Worm (Caenorhabditis elegans): ENCODE results near the gene F45E1.4.

The F45E1.4 gene

DNA sequence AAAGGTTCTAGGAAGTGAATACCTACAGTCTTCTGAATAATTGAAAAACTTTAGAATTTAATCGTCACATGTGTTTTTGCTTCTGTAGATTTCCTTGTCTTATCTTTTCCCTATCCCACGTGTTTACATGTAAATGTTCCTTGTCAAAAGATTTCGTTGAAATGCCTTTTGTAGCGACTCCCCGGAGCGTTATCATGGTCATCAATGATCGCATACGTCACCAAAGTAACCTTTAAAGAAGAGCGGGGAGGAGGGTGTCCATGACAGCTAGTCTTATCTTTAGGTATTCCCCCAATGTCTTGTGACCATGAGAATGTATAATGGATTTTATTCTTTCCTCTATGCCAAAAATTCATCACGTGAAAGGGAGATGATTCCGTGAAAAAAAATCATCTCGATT is 1.1 kb downstream of the F45E1.4 start (continued):
- TF ChIP-seq dve-1 (tag; optimal IDR thresholded peaks at IDR 0.05; ENCODE audit: insufficient read depth) (peak; percentile 95), zag-1 (tag; optimal IDR thresholded peaks at IDR 0.05) (no peak), zfp-3 (GFP tag; conservative IDR thresholded peaks at IDR 0.05) (0 out of 2 replicates have a peak, but pooled peaks have one; percentile 12), gei-8 (GFP tag; optimal IDR thresholded peaks at IDR 0.05) (peak; percentile 53), hlh-30 (tag; optimal IDR thresholded peaks at IDR 0.05; ENCODE audit: insufficient read depth) (peak; percentile 79), lim-7 (GFP tag; IDR thresholded peaks at IDR 0.05) (no peak), jun-1 (tag; optimal IDR thresholded peaks at IDR 0.05) (no peak), ZK337.2 (GFP tag; IDR thresholded peaks at IDR 0.05) (no peak), fkh-10 (GFP tag; optimal IDR thresholded peaks at IDR 0.05) (no peak), daf-19 (GFP tag; conservative IDR thresholded peaks at IDR 0.05) (no peak), nhr-10 (tag; optimal IDR thresholded peaks at IDR 0.05) (no peak), aha-1 (tag) (peak; percentile 90), nhr-6 (tag; optimal IDR thresholded peaks at IDR 0.05) (no peak), dpl-1 (GFP tag; optimal IDR thresholded peaks at IDR 0.05) (no peak), Y5F2A.4 (GFP tag; optimal IDR thresholded peaks at IDR 0.05) (no peak), pqm-1 (tag; optimal IDR thresholded peaks at IDR 0.05) (peak; percentile 3), set-16 (GFP tag; IDR thresholded peaks at IDR 0.05) (no peak), nhr-28 (tag; optimal IDR thresholded peaks at IDR 0.05) (peak; percentile 63), F10B5.3 (tag; optimal IDR thresholded peaks at IDR 0.05) (no peak), arid-1 (GFP tag; conservative IDR thresholded peaks at IDR 0.05) (no peak), mxl-3 (GFP tag; optimal IDR thresholded peaks at IDR 0.05) (peak; percentile 58), hif-1 (tag; optimal IDR thresholded peaks at IDR 0.05) (peak in 1 of 2 experiments; percentile 1), T26A8.4 (GFP tag; IDR thresholded peaks at IDR 0.05) (peak; percentile 59; the same call in 1 of the 2 replicates), dmd-6 (GFP tag; IDR thresholded peaks at IDR 0.05) (peak; percentile 77), Y48G9A.11 (GFP tag; IDR thresholded peaks at IDR 0.05) (no peak), ceh-20 (GFP tag; IDR thresholded peaks at IDR 0.05) (no peak), unc-62 (GFP tag; optimal IDR thresholded peaks at IDR 0.05 in 1 of 2) (peak in 1 of 2 experiments; percentile 100), unc-62 (tag; optimal IDR thresholded peaks at IDR 0.05) (no peak), madf-5 (GFP tag; IDR thresholded peaks at IDR 0.05) (no peak), nhr-76 (tag; optimal IDR thresholded peaks at IDR 0.05) (no peak), lin-1 (GFP tag; IDR thresholded peaks at IDR 0.05) (peak; percentile 59; the same call in 1 of the 2 replicates), saeg-2 (GFP tag; IDR thresholded peaks at IDR 0.05) (peak; percentile 71; the same call in 1 of the 2 replicates), lin-29 (GFP tag; IDR thresholded peaks at IDR 0.05) (no peak), zip-2 (tag; optimal IDR thresholded peaks at IDR 0.05) (no peak), nhr-48 (tag; optimal IDR thresholded peaks at IDR 0.05) (peak; percentile 83)

- TF ChIP-seq Y5F2A.4 (GFP tag; optimal IDR thresholded peaks at IDR 0.05) (no peak), zfp-2 (tag; optimal IDR thresholded peaks at IDR 0.05) (no peak), F49E8.2 (tag; optimal IDR thresholded peaks at IDR 0.05; ENCODE audit: borderline replicate concordance) (no peak), lin-15B (tag; optimal IDR thresholded peaks at IDR 0.05) (no peak), vab-7 (GFP tag; IDR thresholded peaks at IDR 0.05) (no peak), mes-2 (tag; optimal IDR thresholded peaks at IDR 0.05; ENCODE audit: poor library complexity, severe bottlenecking) (no peak), unc-62 (GFP tag; optimal IDR thresholded peaks at IDR 0.05 in 1 of 2) (no peak), unc-62 (tag; optimal IDR thresholded peaks at IDR 0.05) (no peak), unc-39 (tag; optimal IDR thresholded peaks at IDR 0.05) (no peak), daf-16 (GFP tag; optimal IDR thresholded peaks at IDR 0.05) (no peak), daf-16 (tag; optimal IDR thresholded peaks at IDR 0.05) (peak; percentile 10), jun-1 (tag; optimal IDR thresholded peaks at IDR 0.05) (no peak), aha-1 (tag) (peak; percentile 60)
Measured at ce11 chrX:7988457-7988856, 2.7 kb downstream of the F45E1.4 start.
